Fruit fly (Drosophila melanogaster) whole organism, embryonic: ENCODE results near the gene COX7AL2.

ENCODE experiments used
- Abd-B ChIP-seq: fragments of 200-800 bp; sonication (Bioruptor generic); optimal IDR thresholded peaks from 2 replicates; lab custom pipeline; 2018; ENCODE audit warnings: missing biosample characterization, mild to moderate bottlenecking, missing genetic modification characterization, moderate library complexity
- Atf3 ChIP-seq: fragments of 200-800 bp; sonication (Bioruptor generic); optimal IDR thresholded peaks from 3 replicates; lab custom pipeline; 2016; ENCODE audit warnings: missing biosample characterization, missing genetic modification characterization
- BEAF-32 ChIP-seq: fragments of 200-800 bp; sonication (Bioruptor generic); optimal IDR thresholded peaks from 3 replicates; lab custom pipeline; 2017; ENCODE audit warnings: missing biosample characterization, missing genetic modification characterization, mild to moderate bottlenecking, moderate library complexity, missing genetic modification reagents
- CG12071 ChIP-seq: fragments of 200-800 bp; sonication (Bioruptor generic); optimal IDR thresholded peaks from 3 replicates; lab custom pipeline; 2018; ENCODE audit warnings: missing biosample characterization, mild to moderate bottlenecking, missing genetic modification characterization
- CG1233 ChIP-seq: fragments of 200-800 bp; sonication (Bioruptor generic); optimal IDR thresholded peaks from 4 replicates; lab custom pipeline; 2018; ENCODE audit warnings: missing biosample characterization, mild to moderate bottlenecking, missing genetic modification characterization
- CG12391 ChIP-seq: fragments of 200-800 bp; sonication (Bioruptor generic); optimal IDR thresholded peaks from 3 replicates; lab custom pipeline; 2018; ENCODE audit warnings: missing biosample characterization, mild to moderate bottlenecking, missing genetic modification characterization, moderate library complexity
- CG13424 ChIP-seq: fragments of 200-800 bp; sonication (Bioruptor generic); optimal IDR thresholded peaks from 2 replicates; lab custom pipeline; 2019; ENCODE audit warnings: missing biosample characterization, mild to moderate bottlenecking, missing genetic modification characterization, moderate library complexity
- CG15011 ChIP-seq: fragments of 200-800 bp; sonication (Bioruptor generic); optimal IDR thresholded peaks from 3 replicates; lab custom pipeline; 2018; ENCODE audit warnings: missing biosample characterization, mild to moderate bottlenecking, missing genetic modification characterization
- CG1529 ChIP-seq: fragments of 200-800 bp; sonication (Bioruptor generic); optimal IDR thresholded peaks from 3 replicates; lab custom pipeline; 2018; ENCODE audit warnings: missing biosample characterization, missing genetic modification characterization
- CG15696 ChIP-seq: fragments of 200-800 bp; sonication (Bioruptor generic); optimal IDR thresholded peaks from 2 replicates; lab custom pipeline; 2019; ENCODE audit warnings: missing biosample characterization, mild to moderate bottlenecking, missing genetic modification characterization, moderate library complexity
- CG16779 ChIP-seq: fragments of 200-800 bp; sonication (Bioruptor generic); IDR thresholded peaks from 2 replicates; pipeline ENCODE4 v1.3.6; 2022; ENCODE audit warnings: missing biosample characterization, missing genetic modification characterization
- CG16815 ChIP-seq: fragments of 200-800 bp; sonication (Bioruptor generic); optimal IDR thresholded peaks from 3 replicates; lab custom pipeline; 2017; ENCODE audit warnings: missing biosample characterization, mild to moderate bottlenecking, missing genetic modification characterization
- CG18011 ChIP-seq: fragments of 200-800 bp; sonication (Bioruptor generic); optimal IDR thresholded peaks from 2 replicates; lab custom pipeline; 2017; ENCODE audit warnings: missing biosample characterization, missing genetic modification characterization, mild to moderate bottlenecking, moderate library complexity, missing genotype
- CG3163 ChIP-seq: fragments of 200-800 bp; sonication (Bioruptor generic); optimal IDR thresholded peaks from 3 replicates; lab custom pipeline; 2016; ENCODE audit warnings: missing biosample characterization, missing genetic modification characterization
- CG4360 ChIP-seq: fragments of 200-800 bp; sonication (Bioruptor generic); IDR thresholded peaks from 2 replicates; pipeline ENCODE4 v1.3.6; 2022; ENCODE audit warnings: missing biosample characterization, missing genetic modification characterization
- CG6683 ChIP-seq: fragments of 200-800 bp; sonication (Bioruptor generic); optimal IDR thresholded peaks from 2 replicates; lab custom pipeline; 2017; ENCODE audit warnings: missing biosample characterization, mild to moderate bottlenecking, missing genetic modification characterization, missing genetic modification reagents
- CG7839 ChIP-seq: fragments of 200-800 bp; sonication (Bioruptor generic); optimal IDR thresholded peaks from 3 replicates; lab custom pipeline; 2018; ENCODE audit warnings: missing biosample characterization, mild to moderate bottlenecking, missing genetic modification characterization, moderate library complexity
- CG8290 ChIP-seq, 3 experiments: fragments of 200-800 bp; sonication (Bioruptor generic); optimal IDR thresholded peaks; 2 replicates each; lab custom pipeline; 2016 to 2019; ENCODE audit warnings: missing biosample characterization in 3 of 3, missing genetic modification characterization in 3 of 3, mild to moderate bottlenecking in 2 of 3, moderate library complexity in 1 of 3
- CG9215 ChIP-seq: fragments of 200-800 bp; sonication (Bioruptor generic); IDR thresholded peaks from 2 replicates; pipeline ENCODE4 v1.3.6; 2022; ENCODE audit warnings: missing biosample characterization, missing genetic modification characterization
- Chrac-16 ChIP-seq: fragments of 200-800 bp; sonication (Bioruptor generic); optimal IDR thresholded peaks from 3 replicates; lab custom pipeline; 2016; ENCODE audit warnings: missing biosample characterization, missing genetic modification characterization
- D19A ChIP-seq: fragments of 200-800 bp; optimal IDR thresholded peaks from 3 replicates; lab custom pipeline; 2019; ENCODE audit warnings: missing biosample characterization, mild to moderate bottlenecking, missing genetic modification characterization, moderate library complexity
- Deaf1 ChIP-seq: fragments of 200-800 bp; optimal IDR thresholded peaks from 3 replicates; lab custom pipeline; 2019; ENCODE audit warnings: missing biosample characterization, mild to moderate bottlenecking, missing genetic modification characterization, moderate library complexity
- Ets97D ChIP-seq: fragments of 200-800 bp; sonication (Bioruptor generic); optimal IDR thresholded peaks from 3 replicates; lab custom pipeline; 2016; ENCODE audit warnings: missing biosample characterization, missing genetic modification characterization
- HLHmδ ChIP-seq: fragments of 200-800 bp; sonication (Bioruptor generic); optimal IDR thresholded peaks from 2 replicates; lab custom pipeline; 2018; ENCODE audit warnings: missing biosample characterization, mild to moderate bottlenecking, missing genetic modification characterization, moderate library complexity
- HmgZ ChIP-seq: fragments of 200-800 bp; sonication (Bioruptor generic); optimal IDR thresholded peaks from 2 replicates; lab custom pipeline; 2018; ENCODE audit warnings: missing biosample characterization, mild to moderate bottlenecking, missing genetic modification characterization
- Hmr ChIP-seq: fragments of 200-800 bp; sonication (Bioruptor generic); optimal IDR thresholded peaks from 3 replicates; lab custom pipeline; 2017; ENCODE audit warnings: mild to moderate bottlenecking, missing biosample characterization, missing genetic modification reagents, missing genetic modification characterization
- Lpt ChIP-seq: fragments of >200 bp; optimal IDR thresholded peaks from 2 replicates; lab custom pipeline; 2018; ENCODE audit warnings: missing biosample characterization, missing genetic modification characterization
- Mrtf ChIP-seq: fragments of 200-800 bp; sonication (Bioruptor generic); IDR thresholded peaks from 3 replicates; pipeline ENCODE4 v1.3.6; 2022; ENCODE audit warnings: missing biosample characterization, missing genetic modification characterization
- Scr ChIP-seq: fragments of 200-800 bp; sonication (Bioruptor generic); IDR thresholded peaks from 2 replicates; pipeline ENCODE4 v1.3.6; 2022; ENCODE audit warnings: missing biosample characterization, missing genetic modification characterization; ENCODE audit not compliant: partially characterized antibody
- Side ChIP-seq: fragments of 200-800 bp; sonication (Bioruptor generic); optimal IDR thresholded peaks from 2 replicates; lab custom pipeline; 2016; ENCODE audit warnings: missing biosample characterization, missing genetic modification characterization
- abd-A ChIP-seq: fragments of 200-800 bp; sonication (Bioruptor generic); optimal IDR thresholded peaks from 3 replicates; lab custom pipeline; 2019; ENCODE audit warnings: missing biosample characterization, mild to moderate bottlenecking, missing genetic modification characterization, moderate library complexity
- aop ChIP-seq: fragments of 200-800 bp; sonication (Bioruptor generic); IDR thresholded peaks from 2 replicates; pipeline ENCODE4 v1.3.6; 2022; ENCODE audit warnings: missing biosample characterization, missing genetic modification characterization
- ara ChIP-seq: fragments of 200-800 bp; sonication (Bioruptor generic); IDR thresholded peaks from 2 replicates; pipeline ENCODE4 v1.3.6; 2022; ENCODE audit warnings: missing biosample characterization, missing genetic modification characterization
- bab2 ChIP-seq: fragments of 200-800 bp; sonication (Bioruptor generic); optimal IDR thresholded peaks from 2 replicates; lab custom pipeline; 2016; ENCODE audit warnings: missing biosample characterization, missing genetic modification characterization
- ci ChIP-seq: fragments of 200-800 bp; sonication (Bioruptor generic); IDR thresholded peaks from 3 replicates; pipeline ENCODE4 v1.3.6; 2022; ENCODE audit warnings: missing biosample characterization, missing genetic modification characterization
- corto ChIP-seq: fragments of 200-800 bp; sonication (Bioruptor generic); optimal IDR thresholded peaks from 2 replicates; lab custom pipeline; 2016; ENCODE audit warnings: missing biosample characterization, mild to moderate bottlenecking, missing genetic modification characterization, moderate library complexity
- dm ChIP-seq: fragments of 200-800 bp; sonication (Bioruptor generic); optimal IDR thresholded peaks from 3 replicates; lab custom pipeline; 2016; ENCODE audit warnings: missing biosample characterization, missing genetic modification characterization
- ems ChIP-seq: fragments of 200-800 bp; sonication (Bioruptor generic); optimal IDR thresholded peaks from 3 replicates; lab custom pipeline; 2016; ENCODE audit warnings: missing biosample characterization, missing genetic modification characterization
- gcm2 ChIP-seq: fragments of 200-800 bp; sonication (Bioruptor generic); optimal IDR thresholded peaks from 2 replicates; lab custom pipeline; 2016; ENCODE audit warnings: missing biosample characterization, missing genetic modification characterization
- kni ChIP-seq: fragments of 200-800 bp; sonication (Bioruptor generic); optimal IDR thresholded peaks from 3 replicates; lab custom pipeline; 2017; ENCODE audit warnings: mild to moderate bottlenecking, missing biosample characterization, missing genetic modification reagents, missing genetic modification characterization
- odd ChIP-seq: fragments of 200-800 bp; sonication (Bioruptor generic); optimal IDR thresholded peaks from 2 replicates; lab custom pipeline; 2017; ENCODE audit warnings: missing biosample characterization, mild to moderate bottlenecking, missing genetic modification characterization
- onecut ChIP-seq: fragments of 200-800 bp; sonication (Bioruptor generic); IDR thresholded peaks from 2 replicates; pipeline ENCODE4 v1.3.6; 2022; ENCODE audit warnings: missing biosample characterization, missing genetic modification characterization
- otp ChIP-seq: fragments of 200-800 bp; sonication (Bioruptor generic); IDR thresholded peaks from 3 replicates; pipeline ENCODE4, ENCODE4 v1.3.6; 2022; ENCODE audit warnings: missing biosample characterization, missing genetic modification characterization
- sim ChIP-seq: fragments of 200-800 bp; sonication (Bioruptor generic); IDR thresholded peaks from 2 replicates; pipeline ENCODE4 v1.3.6; 2022; ENCODE audit warnings: missing biosample characterization, missing genetic modification characterization
- sob ChIP-seq: fragments of 200-800 bp; sonication (Bioruptor generic); IDR thresholded peaks from 2 replicates; pipeline ENCODE4 v1.3.6; 2022; ENCODE audit warnings: missing biosample characterization, missing genetic modification characterization
- tup ChIP-seq: fragments of 200-800 bp; sonication (Bioruptor generic); optimal IDR thresholded peaks from 2 replicates; lab custom pipeline; 2016; ENCODE audit warnings: missing biosample characterization, mild to moderate bottlenecking, missing genetic modification characterization, moderate library complexity
- unc-4 ChIP-seq: fragments of 200-800 bp; sonication (Bioruptor generic); IDR thresholded peaks from 2 replicates; pipeline ENCODE4 v1.3.6; 2022; ENCODE audit warnings: missing biosample characterization, missing genetic modification characterization; ENCODE audit not compliant: partially characterized antibody
- unpg ChIP-seq: fragments of 200-800 bp; sonication (Bioruptor generic); optimal IDR thresholded peaks from 3 replicates; lab custom pipeline; 2018; ENCODE audit warnings: missing biosample characterization, mild to moderate bottlenecking, missing genetic modification characterization, moderate library complexity

Gene COX7AL2

DNA sequence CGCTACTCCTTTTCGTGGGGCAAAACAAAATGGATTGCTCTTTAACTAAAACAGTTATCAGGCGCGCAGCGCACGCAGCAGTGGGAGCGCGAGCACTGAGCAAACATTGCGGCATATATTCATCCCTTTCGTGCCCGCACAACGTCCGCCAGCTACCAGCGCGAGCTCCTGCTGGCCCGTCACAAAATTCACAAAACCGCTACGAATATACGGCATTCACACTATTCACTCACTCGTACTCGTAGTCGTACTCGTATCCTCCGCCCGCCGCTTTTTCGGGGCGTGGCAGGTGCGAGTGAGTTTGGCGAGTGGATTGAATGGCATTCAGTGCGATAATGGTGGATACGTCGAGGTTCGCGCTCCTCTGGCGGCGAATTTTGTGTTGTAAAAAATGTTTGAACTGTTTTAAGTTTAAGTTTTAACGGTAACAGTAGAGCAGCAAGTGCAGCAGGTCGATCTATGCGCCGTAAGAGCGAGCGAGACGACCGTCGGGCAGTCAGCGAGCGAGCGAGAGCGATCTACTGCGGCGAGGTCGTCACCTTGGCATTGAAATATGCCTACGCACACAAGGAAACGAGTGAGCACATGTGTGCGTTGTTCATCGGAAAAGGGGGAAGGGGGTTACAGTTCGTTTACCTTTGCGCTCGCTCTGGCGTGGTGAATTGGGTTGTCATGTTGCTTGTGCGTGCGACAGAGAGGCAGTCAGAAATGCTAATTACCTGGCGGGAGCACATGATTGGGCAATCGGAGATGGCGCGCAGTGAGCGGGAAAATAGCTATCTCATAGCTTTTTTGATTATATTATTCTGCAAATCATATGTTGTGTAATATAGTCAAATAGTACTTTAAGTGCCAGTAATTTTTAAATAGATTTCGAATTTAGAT lies 880 bp downstream of the COX7AL2 start (continued):
- TF ChIP-seq D19A (peak; percentile 61), Ets97D (GFP tag; lab: Kevin White, UChicago) (no peak), bab2 (GFP tag; lab: Kevin White, UChicago) (no peak), corto (GFP tag; lab: Kevin White, UChicago) (peak; percentile 2), CG12391 (peak; percentile 65), CG13424 (tag; lab: Kevin White, UChicago) (peak; percentile 64), Abd-B (GFP tag; lab: Kevin White, UChicago) (no peak), tup (GFP tag; lab: Kevin White, UChicago) (peak; percentile 10), Side (GFP tag; lab: Kevin White, UChicago) (peak; percentile 59), CG8290 (GFP tag; optimal IDR thresholded peaks at IDR 0.05; lab: Kevin White, UChicago) (no peak), CG8290 (tag; optimal IDR thresholded peaks at IDR 0.05; lab: Kevin White, UChicago) (peak; percentile 63 to 89), CG6683 (peak; percentile 59), ci (GFP tag; lab: Robert Waterston, UW) (no peak), Deaf1 (peak; percentile 92), CG1233 (peak; percentile 29), odd (GFP tag; lab: Kevin White, UChicago) (peak; percentile 38), kni (peak; percentile 99), ems (GFP tag; lab: Kevin White, UChicago) (no peak), unpg (peak; percentile 34), abd-A (peak; percentile 98), Chrac-16 (GFP tag; lab: Kevin White, UChicago) (peak; percentile 37), aop (GFP tag; lab: Robert Waterston, UW) (no peak), ara (GFP tag; lab: Robert Waterston, UW) (no peak), CG4360 (no peak), CG1529 (GFP tag; lab: Kevin White, UChicago) (peak; percentile 35), CG9215 (GFP tag; lab: Robert Waterston, UW) (no peak), CG7839 (tag; lab: Kevin White, UChicago) (peak; percentile 58), sim (GFP tag; lab: Robert Waterston, UW) (no peak), otp (GFP tag; lab: Robert Waterston, UW) (no peak), Scr (GFP tag; lab: Robert Waterston, UW) (no peak), Lpt (GFP tag; lab: Kevin White, UChicago) (peak; percentile 32), gcm2 (GFP tag; lab: Kevin White, UChicago) (no peak), Mrtf (GFP tag; lab: Robert Waterston, UW) (no peak), HmgZ (tag; lab: Kevin White, UChicago) (peak; percentile 86), CG15696 (peak; percentile 24), BEAF-32 (no peak), HLHmδ (GFP tag; lab: Kevin White, UChicago) (peak; percentile 92), unc-4 (no peak), CG15011 (GFP tag; lab: Kevin White, UChicago) (peak; percentile 53), Atf3 (GFP tag; lab: Kevin White, UChicago) (no peak), CG12071 (peak; percentile 48), CG16779 (no peak), CG3163 (GFP tag; lab: Kevin White, UChicago) (peak; percentile 9), dm (GFP tag; lab: Kevin White, UChicago) (peak; percentile 78), onecut (GFP tag; lab: Robert Waterston, UW) (peak; percentile 50), CG16815 (GFP tag; lab: Kevin White, UChicago) (peak; percentile 50), Hmr (GFP tag; lab: Kevin White, UChicago) (peak; percentile 85), sob (GFP tag; lab: Robert Waterston, UW) (no peak), CG18011 (GFP tag; lab: Kevin White, UChicago) (no peak)
